Worm (Caenorhabditis elegans): Measurements from ENCODE around the gene abu-4.

DNA sequence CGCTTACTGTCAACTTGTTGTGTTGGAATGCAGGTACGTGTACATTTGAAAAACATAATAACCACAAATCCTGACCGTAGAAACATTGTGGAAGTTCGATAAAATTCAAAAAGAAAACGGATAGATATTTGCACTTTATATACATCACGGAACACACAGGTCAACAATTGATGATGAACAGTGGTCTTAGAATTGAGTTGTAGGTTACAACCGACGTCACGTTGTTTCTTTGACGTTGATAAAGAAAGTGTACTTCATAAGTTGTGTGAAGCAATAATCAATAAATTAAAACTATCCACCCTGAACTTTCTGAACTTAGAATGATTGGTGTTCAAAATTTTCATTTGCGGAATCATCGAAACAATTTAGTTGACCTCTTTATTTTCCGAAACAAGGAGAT is 2.9 kb upstream of the abu-4 start, which contains the start of gene Y5H2A.1:
- TF ChIP-seq nhr-77 (tag; optimal IDR thresholded peaks at IDR 0.05) (no peak), ama-1 (optimal IDR thresholded peaks at IDR 0.05) (no peak), lin-39 (tag; optimal IDR thresholded peaks at IDR 0.05) (no peak), ceh-82 (tag; optimal IDR thresholded peaks at IDR 0.05) (no peak), fos-1 (tag; optimal IDR thresholded peaks at IDR 0.05) (no peak), lin-11 (tag; optimal IDR thresholded peaks at IDR 0.05) (no peak), lin-13 (GFP tag; optimal IDR thresholded peaks at IDR 0.05) (no peak)
